Worm (Caenorhabditis elegans): ENCODE data around the gene srw-121.

- TF ChIP-seq mxl-2 (GFP tag; conservative IDR thresholded peaks at IDR 0.05) (no peak), daf-12 (tag; optimal IDR thresholded peaks at IDR 0.05) (no peak), skn-1 (tag; optimal IDR thresholded peaks at IDR 0.05) (no peak), ztf-11 (tag; optimal IDR thresholded peaks at IDR 0.05) (no peak)
Measured at ce11 chrV:3014185-3014584, 22.8 kb upstream of the srw-121 start, which contains the start of gene K12D9.1.
